Worm (Caenorhabditis elegans): ENCODE results near the gene R05D3.8.

- TF ChIP-seq pqm-1 (tag; optimal IDR thresholded peaks at IDR 0.05) (no peak), ama-1 (optimal IDR thresholded peaks at IDR 0.05) (no peak), sdc-2 (tag; optimal IDR thresholded peaks at IDR 0.05) (no peak), sox-4 (tag; optimal IDR thresholded peaks at IDR 0.05) (no peak), dmd-4 (tag; optimal IDR thresholded peaks at IDR 0.05; ENCODE audit: borderline replicate concordance) (no peak), Y22D7AL.16 (tag; optimal IDR thresholded peaks at IDR 0.05) (no peak)
These were observed 26.9 kb downstream of the R05D3.8 start, which contains the start of gene iglr-2 for ce11 chrIII:8331211-8331610.
